Fruit fly (Drosophila melanogaster): ENCODE measurements around the gene hng3.

Gene hng3

dm6 chr3L:722386-722785, 32.9 kb downstream of the hng3 start (continued):
- TF ChIP-seq kni (GFP tag; optimal IDR thresholded peaks at IDR 0.05) = no peak
- TF ChIP-seq ato (GFP tag; IDR thresholded peaks at IDR 0.05; ENCODE audit: partially characterized antibody) = no peak
- no peak for TF ChIP-seq CG17186 (GFP tag; optimal IDR thresholded peaks at IDR 0.05)
- TF ChIP-seq kay (GFP tag; optimal IDR thresholded peaks at IDR 0.05) = no peak
- TF ChIP-seq CG1233 (GFP tag; optimal IDR thresholded peaks at IDR 0.05) = no peak
- TF ChIP-seq CG11247 (GFP tag; IDR thresholded peaks at IDR 0.05) = 0 out of 2 replicates have a peak, but pooled peaks have one; percentile 9
- TF ChIP-seq dimm (GFP tag; IDR thresholded peaks at IDR 0.05) = no peak
- 0 out of 3 replicates have a peak, but pooled peaks have one; percentile 22 for TF ChIP-seq Opbp (GFP tag; IDR thresholded peaks at IDR 0.05; ENCODE audit: partially characterized antibody)
- TF ChIP-seq CG1603 (tag; optimal IDR thresholded peaks at IDR 0.05) = peak; percentile 28
- no peak for TF ChIP-seq CG8478 (optimal IDR thresholded peaks at IDR 0.05)
- no peak for TF ChIP-seq gro (GFP tag; optimal IDR thresholded peaks at IDR 0.05)
- no peak for TF ChIP-seq phol (tag; optimal IDR thresholded peaks at IDR 0.05)
- no peak for TF ChIP-seq vnd (GFP tag; IDR thresholded peaks at IDR 0.05; ENCODE audit: partially characterized antibody)
- TF ChIP-seq pnt (GFP tag; optimal IDR thresholded peaks at IDR 0.05) = no peak
- no peak for TF ChIP-seq CG6654 (GFP tag; optimal IDR thresholded peaks at IDR 0.05)
- TF ChIP-seq CG33557 (GFP tag; optimal IDR thresholded peaks at IDR 0.05) = no peak
- TF ChIP-seq CG12299 (tag; optimal IDR thresholded peaks at IDR 0.05) = no peak
- peak; percentile 54; the same call in 3 of the 4 replicates for TF ChIP-seq Gug (GFP tag; IDR thresholded peaks at IDR 0.05)
- peak; percentile 39 for TF ChIP-seq CG11504 (tag; optimal IDR thresholded peaks at IDR 0.05)
- TF ChIP-seq CG6689 (GFP tag; IDR thresholded peaks at IDR 0.05) = 0 out of 2 replicates have a peak, but pooled peaks have one; percentile 33
- no peak for TF ChIP-seq CG18764 (GFP tag; optimal IDR thresholded peaks at IDR 0.05)
- no peak for TF ChIP-seq HHEX (GFP tag; optimal IDR thresholded peaks at IDR 0.05)
- TF ChIP-seq CG6254 (GFP tag; optimal IDR thresholded peaks at IDR 0.05) = no peak
- TF ChIP-seq kah (GFP tag; optimal IDR thresholded peaks at IDR 0.05) = no peak
- no peak for TF ChIP-seq toy (GFP tag; IDR thresholded peaks at IDR 0.05)
- no peak for TF ChIP-seq CG13123 (GFP tag; optimal IDR thresholded peaks at IDR 0.05)
- no peak for TF ChIP-seq CG13775 (GFP tag; optimal IDR thresholded peaks at IDR 0.05)
- TF ChIP-seq exex (tag; optimal IDR thresholded peaks at IDR 0.05) = no peak
- TF ChIP-seq gt (GFP tag; IDR thresholded peaks at IDR 0.05) = no peak
- no peak for TF ChIP-seq ham (GFP tag; IDR thresholded peaks at IDR 0.05)
- no peak for TF ChIP-seq CG33213 (GFP tag; optimal IDR thresholded peaks at IDR 0.05)
- no peak for TF ChIP-seq lab (GFP tag; optimal IDR thresholded peaks at IDR 0.05)
- TF ChIP-seq CG1832 (GFP tag; optimal IDR thresholded peaks at IDR 0.05) = no peak
- peak; percentile 32; the same call in 1 of the 2 replicates for TF ChIP-seq CG31224 (GFP tag; IDR thresholded peaks at IDR 0.05)
- TF ChIP-seq CG10979 (tag; optimal IDR thresholded peaks at IDR 0.05) = no peak
- no peak for TF ChIP-seq Nf-YB (GFP tag; optimal IDR thresholded peaks at IDR 0.05)
- TF ChIP-seq nmo (GFP tag; optimal IDR thresholded peaks at IDR 0.05) = no peak
- TF ChIP-seq grn (GFP tag; optimal IDR thresholded peaks at IDR 0.05) = no peak
- TF ChIP-seq CG18619 (GFP tag; optimal IDR thresholded peaks at IDR 0.05) = no peak
- 0 out of 2 replicates have a peak, but pooled peaks have one; percentile 20 for TF ChIP-seq CG43689 (GFP tag; IDR thresholded peaks at IDR 0.05)
- TF ChIP-seq trh (GFP tag; optimal IDR thresholded peaks at IDR 0.05) = no peak
- no peak for TF ChIP-seq disco-r (GFP tag; optimal IDR thresholded peaks at IDR 0.05)
- TF ChIP-seq NC2α (GFP tag; optimal IDR thresholded peaks at IDR 0.05) = no peak
- TF ChIP-seq CG30431 (GFP tag; optimal IDR thresholded peaks at IDR 0.05) = no peak
- TF ChIP-seq Rfx (GFP tag; IDR thresholded peaks at IDR 0.05) = peak; percentile 59
- TF ChIP-seq Rx (GFP tag; IDR thresholded peaks at IDR 0.05) = peak; percentile 61
- peak; percentile 70 for TF ChIP-seq Med (GFP tag)
- TF ChIP-seq TFAM (GFP tag; optimal IDR thresholded peaks at IDR 0.05) = no peak
- no peak for TF ChIP-seq Xrp1 (GFP tag; IDR thresholded peaks at IDR 0.05)
- no peak for TF ChIP-seq CG15601 (tag; optimal IDR thresholded peaks at IDR 0.05)
- TF ChIP-seq CG2129 (GFP tag; IDR thresholded peaks at IDR 0.05; ENCODE audit: partially characterized antibody) = no peak

Measured in whole organism, embryonic.